Fruit fly (Drosophila melanogaster) whole organism, prepupa: ENCODE data around the gene CG33669.
A peak's percentile ranks its signal among the peaks of the same experiment; 100 is the strongest.

Source experiments
- CG10669 ChIP-seq: fragments of 200-800 bp; sonication (Bioruptor generic); optimal IDR thresholded peaks from 3 replicates; lab custom pipeline; 2018; ENCODE audit warnings: missing biosample characterization, mild to moderate bottlenecking, missing genetic modification characterization, moderate library complexity
- CG11762 ChIP-seq: fragments of 200-800 bp; sonication (Bioruptor generic); optimal IDR thresholded peaks from 3 replicates; lab custom pipeline; 2016; ENCODE audit warnings: missing biosample characterization, missing genetic modification characterization; ENCODE audit not compliant: insufficient read depth
- CG3032 ChIP-seq: fragments of 200-800 bp; optimal IDR thresholded peaks from 2 replicates; lab custom pipeline; 2019; ENCODE audit warnings: missing biosample characterization, mild to moderate bottlenecking, missing genetic modification characterization, moderate library complexity
- CG32006 ChIP-seq: fragments of 200-800 bp; sonication (Bioruptor generic); optimal IDR thresholded peaks from 3 replicates; lab custom pipeline; 2017; ENCODE audit warnings: missing biosample characterization, mild to moderate bottlenecking, missing genetic modification characterization
- CG34406 ChIP-seq: fragments of 200-800 bp; sonication (Bioruptor generic); optimal IDR thresholded peaks from 3 replicates; lab custom pipeline; 2016; ENCODE audit warnings: missing biosample characterization, missing genetic modification characterization
- CG6792 ChIP-seq: fragments of 200-800 bp; sonication (Bioruptor generic); optimal IDR thresholded peaks from 3 replicates; lab custom pipeline; 2016; ENCODE audit warnings: missing biosample characterization, missing genetic modification characterization
- CG6808 ChIP-seq: fragments of 200-800 bp; sonication (Bioruptor generic); optimal IDR thresholded peaks from 3 replicates; lab custom pipeline; 2017; ENCODE audit warnings: missing biosample characterization, missing genetic modification characterization, mild to moderate bottlenecking, moderate library complexity, missing genetic modification reagents
- CG6854 ChIP-seq: fragments of 200-800 bp; sonication (Bioruptor generic); optimal IDR thresholded peaks from 2 replicates; lab custom pipeline; 2017; ENCODE audit warnings: missing biosample characterization, mild to moderate bottlenecking, missing genetic modification characterization
- CG7368 ChIP-seq: fragments of 200-800 bp; sonication (Bioruptor generic); optimal IDR thresholded peaks from 3 replicates; lab custom pipeline; 2016; ENCODE audit warnings: missing biosample characterization, missing genetic modification characterization
- CG8119 ChIP-seq: fragments of 200-800 bp; sonication (Bioruptor generic); IDR thresholded peaks from 3 replicates; pipeline ENCODE4 v1.3.6; 2022; ENCODE audit warnings: missing biosample characterization, missing genetic modification characterization
- CG8319 ChIP-seq: fragments of 200-800 bp; sonication (Bioruptor generic); optimal IDR thresholded peaks from 3 replicates; lab custom pipeline; 2016; ENCODE audit warnings: missing biosample characterization, missing genetic modification characterization
- CG8632 ChIP-seq: fragments of 200-800 bp; sonication (Bioruptor generic); optimal IDR thresholded peaks from 3 replicates; lab custom pipeline; 2016; ENCODE audit warnings: missing biosample characterization, missing genetic modification characterization
- CG9139 ChIP-seq: fragments of 200-800 bp; sonication (Bioruptor generic); optimal IDR thresholded peaks from 3 replicates; lab custom pipeline; 2017; ENCODE audit warnings: missing biosample characterization, mild to moderate bottlenecking, missing genetic modification characterization
- Eip75B ChIP-seq: fragments of 200-800 bp; sonication (Bioruptor generic); optimal IDR thresholded peaks from 3 replicates; lab custom pipeline; 2016; ENCODE audit warnings: missing biosample characterization, missing genetic modification characterization
- Eip78C ChIP-seq: fragments of 200-800 bp; sonication (Bioruptor generic); peaks from one replicate; lab custom pipeline; 2016; ENCODE audit warnings: missing biosample characterization, missing genetic modification characterization
- Ets21C ChIP-seq: fragments of 200-800 bp; sonication (Bioruptor generic); optimal IDR thresholded peaks from 3 replicates; lab custom pipeline; 2016; ENCODE audit warnings: missing biosample characterization, missing genetic modification characterization
- Hr38 ChIP-seq: sonication (Bioruptor generic); optimal IDR thresholded peaks from 2 replicates; lab custom pipeline; 2016; ENCODE audit warnings: missing biosample characterization, missing genetic modification characterization
- Hr4 ChIP-seq: fragments of 200-800 bp; sonication (Bioruptor generic); optimal IDR thresholded peaks from 3 replicates; lab custom pipeline; 2016; ENCODE audit warnings: missing biosample characterization, missing genetic modification characterization
- Lpt ChIP-seq: fragments of 200-800 bp; sonication (Bioruptor generic); optimal IDR thresholded peaks from 3 replicates; lab custom pipeline; 2016; ENCODE audit warnings: missing biosample characterization, missing genetic modification characterization
- OdsH ChIP-seq: fragments of 200-800 bp; sonication (Bioruptor generic); optimal IDR thresholded peaks from 3 replicates; lab custom pipeline; 2016; ENCODE audit warnings: missing biosample characterization, missing genetic modification characterization
- Smox ChIP-seq: fragments of 200-800 bp; sonication (Bioruptor generic); optimal IDR thresholded peaks from 3 replicates; lab custom pipeline; 2016; ENCODE audit warnings: missing biosample characterization, missing genetic modification characterization
- Sox102F ChIP-seq: fragments of 200-800 bp; sonication (Bioruptor generic); optimal IDR thresholded peaks from 2 replicates; lab custom pipeline; 2016; ENCODE audit warnings: missing biosample characterization, mild to moderate bottlenecking, missing genetic modification characterization
- Sox14 ChIP-seq: fragments of 200-800 bp; sonication (Bioruptor generic); optimal IDR thresholded peaks from 3 replicates; lab custom pipeline; 2016; ENCODE audit warnings: missing biosample characterization, missing genetic modification characterization
- achi ChIP-seq: fragments of 200-800 bp; sonication (Bioruptor generic); optimal IDR thresholded peaks from 3 replicates; lab custom pipeline; 2016; ENCODE audit warnings: missing biosample characterization, missing genetic modification characterization
- acj6 ChIP-seq: fragments of 200-800 bp; sonication (Bioruptor generic); optimal IDR thresholded peaks from 3 replicates; lab custom pipeline; 2016; ENCODE audit warnings: missing biosample characterization, missing genetic modification characterization
- cyc ChIP-seq: fragments of 200-800 bp; sonication (Bioruptor generic); optimal IDR thresholded peaks from 3 replicates; lab custom pipeline; 2016; ENCODE audit warnings: missing biosample characterization, missing genetic modification characterization
- dac ChIP-seq: fragments of 200-800 bp; sonication (Bioruptor generic); optimal IDR thresholded peaks from 2 replicates; lab custom pipeline; 2017; ENCODE audit warnings: missing biosample characterization, mild to moderate bottlenecking, missing genetic modification characterization
- eg ChIP-seq: fragments of 200-800 bp; sonication (Bioruptor generic); IDR thresholded peaks from 3 replicates; pipeline ENCODE4 v1.3.6; 2022; ENCODE audit warnings: missing biosample characterization, missing genetic modification characterization
- fd59A ChIP-seq: fragments of 200-800 bp; sonication (Bioruptor generic); optimal IDR thresholded peaks from 2 replicates; lab custom pipeline; 2017; ENCODE audit warnings: missing biosample characterization, mild to moderate bottlenecking, missing genetic modification characterization, missing genetic modification reagents
- fd85E ChIP-seq: fragments of 200-800 bp; sonication (Bioruptor generic); optimal IDR thresholded peaks from 3 replicates; lab custom pipeline; 2016; ENCODE audit warnings: missing biosample characterization, missing genetic modification characterization
- fkh ChIP-seq: fragments of 200-800 bp; sonication (Bioruptor generic); optimal IDR thresholded peaks from 3 replicates; lab custom pipeline; 2017; ENCODE audit warnings: missing biosample characterization, mild to moderate bottlenecking, missing genetic modification characterization, moderate library complexity
- lz ChIP-seq: fragments of 200-800 bp; sonication (Bioruptor generic); optimal IDR thresholded peaks from 3 replicates; lab custom pipeline; 2016; ENCODE audit warnings: missing biosample characterization, missing genetic modification characterization
- net ChIP-seq: fragments of 200-800 bp; sonication (Bioruptor generic); optimal IDR thresholded peaks from 3 replicates; lab custom pipeline; 2016; ENCODE audit warnings: missing biosample characterization, missing genetic modification characterization
- spab ChIP-seq: fragments of 200-800 bp; sonication (Bioruptor generic); optimal IDR thresholded peaks from 2 replicates; lab custom pipeline; 2017; ENCODE audit warnings: missing biosample characterization, mild to moderate bottlenecking, missing genetic modification characterization, missing genetic modification reagents
- ss ChIP-seq, 2 experiments: fragments of 200-800 bp; sonication (Bioruptor generic); optimal IDR thresholded peaks; 2 replicates in 1 of 2; 3 replicates in 1 of 2; lab custom pipeline; 2017 to 2018; ENCODE audit warnings: mild to moderate bottlenecking in 2 of 2, missing biosample characterization in 2 of 2, missing genetic modification characterization in 2 of 2, moderate library complexity in 1 of 2
- svp ChIP-seq: fragments of 200-800 bp; sonication (Bioruptor generic); peaks from one replicate; lab custom pipeline; 2016; ENCODE audit warnings: missing biosample characterization, missing genetic modification characterization
- vri ChIP-seq: fragments of 200-800 bp; sonication (Bioruptor generic); optimal IDR thresholded peaks from 3 replicates; lab custom pipeline; 2016; ENCODE audit warnings: missing biosample characterization, mild to moderate bottlenecking, missing genetic modification characterization

The CG33669 gene

DNA sequence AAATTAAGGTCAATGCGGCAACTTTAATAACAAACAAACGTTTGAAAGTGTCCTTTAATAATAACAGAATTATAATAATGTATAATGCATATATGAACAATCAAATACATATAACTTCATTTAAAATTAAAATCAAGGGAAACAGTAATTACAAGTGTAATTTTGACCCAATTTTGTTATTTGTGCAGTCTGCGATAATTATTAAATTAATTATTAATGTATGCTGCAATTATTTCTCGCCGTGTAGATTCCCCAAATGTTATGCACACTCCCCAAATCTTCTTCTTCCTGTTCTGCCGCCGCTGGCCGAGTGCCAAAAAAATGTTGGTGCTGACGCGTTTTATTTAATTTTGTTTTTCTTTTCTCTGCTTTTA lies 46.3 kb downstream of the CG33669 start (continued):
- TF ChIP-seq Hr4 (GFP tag; lab: Kevin White, UChicago) (peak; percentile 54), fkh (peak; percentile 36), vri (GFP tag; lab: Kevin White, UChicago) (no peak), lz (GFP tag; lab: Kevin White, UChicago) (peak; percentile 64), Lpt (peak; percentile 39), svp (GFP tag; lab: Kevin White, UChicago) (peak; percentile 86), CG6792 (GFP tag; lab: Kevin White, UChicago) (peak; percentile 53), spab (GFP tag; lab: Kevin White, UChicago) (peak; percentile 14), CG6808 (GFP tag; lab: Kevin White, UChicago) (peak; percentile 44), Eip78C (GFP tag; lab: Kevin White, UChicago) (peak; percentile 86), Hr38 (no peak), OdsH (GFP tag; lab: Kevin White, UChicago) (peak; percentile 73), acj6 (GFP tag; lab: Kevin White, UChicago) (peak; percentile 63), Sox14 (peak; percentile 26), CG3032 (peak; percentile 64), CG11762 (peak; percentile 66), fd85E (GFP tag; lab: Kevin White, UChicago) (no peak), CG7368 (GFP tag; lab: Kevin White, UChicago) (peak; percentile 54), Ets21C (GFP tag; lab: Kevin White, UChicago) (no peak), eg (GFP tag; lab: Robert Waterston, UW) (peak; percentile 53; the same call in 2 of the 3 replicates), Eip75B (GFP tag; lab: Kevin White, UChicago) (peak; percentile 59), cyc (GFP tag; lab: Kevin White, UChicago) (peak; percentile 63), ss (GFP tag; optimal IDR thresholded peaks at IDR 0.05; lab: Kevin White, UChicago) (peak in 1 of 2 experiments; percentile 40), achi (GFP tag; lab: Kevin White, UChicago) (peak; percentile 71), CG8632 (peak; percentile 72), CG9139 (GFP tag; lab: Kevin White, UChicago) (peak; percentile 4), CG6854 (GFP tag; lab: Kevin White, UChicago) (no peak), CG34406 (GFP tag; lab: Kevin White, UChicago) (peak; percentile 66), CG8119 (peak; percentile 82), fd59A (GFP tag; lab: Kevin White, UChicago) (peak; percentile 24), CG32006 (GFP tag; lab: Kevin White, UChicago) (peak; percentile 72), dac (peak; percentile 17), CG10669 (GFP tag; lab: Kevin White, UChicago) (peak; percentile 52)

DNA sequence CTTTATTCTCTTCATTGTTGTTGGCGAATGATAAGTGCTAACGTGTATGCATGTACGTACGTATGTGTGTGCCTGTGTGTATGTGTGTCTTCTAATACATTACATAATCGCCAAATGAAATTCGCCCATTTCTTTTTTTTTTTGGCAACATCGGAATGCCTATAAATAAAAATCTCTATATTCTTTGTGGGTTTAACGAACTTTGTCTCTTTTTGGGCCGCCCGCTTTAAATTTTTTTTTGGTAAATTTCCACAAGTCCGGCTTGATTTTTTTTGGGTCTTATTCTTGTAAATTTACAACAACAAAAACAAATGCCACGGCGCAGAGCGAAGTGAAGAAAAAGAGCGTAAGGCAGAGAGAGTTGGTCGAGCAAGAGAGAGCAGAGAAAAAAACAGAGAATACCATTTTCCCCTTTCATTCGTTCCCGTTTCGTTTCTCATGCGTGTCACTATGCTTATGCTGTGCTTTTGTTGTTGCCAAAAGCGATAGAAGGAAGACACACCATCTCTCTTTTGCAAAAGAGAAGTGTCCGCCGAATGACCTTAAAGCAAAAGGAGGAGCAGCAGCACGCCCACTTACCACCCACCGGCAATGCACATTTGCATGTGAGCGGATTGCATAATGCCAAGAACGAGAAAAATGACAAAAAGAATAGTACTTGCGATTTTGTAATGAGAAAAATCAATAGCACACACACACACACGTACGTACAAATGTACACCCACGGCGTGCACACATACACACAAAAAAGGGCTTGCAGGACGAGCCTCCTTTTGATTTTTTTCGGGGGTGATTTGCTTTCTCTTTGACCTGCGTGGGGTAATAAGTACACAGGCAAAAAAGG lies 46.9 kb downstream of the CG33669 start:
- TF ChIP-seq Hr4 (GFP tag; lab: Kevin White, UChicago): no peak
- TF ChIP-seq vri (GFP tag; lab: Kevin White, UChicago): no peak
- TF ChIP-seq CG8319: no peak
- TF ChIP-seq Ets21C (GFP tag; lab: Kevin White, UChicago): no peak
- TF ChIP-seq Sox102F (GFP tag; lab: Kevin White, UChicago): no peak
- no peak for TF ChIP-seq cyc (GFP tag; lab: Kevin White, UChicago)
- TF ChIP-seq Smox (GFP tag; lab: Kevin White, UChicago): no peak
- no peak for TF ChIP-seq net (GFP tag; lab: Kevin White, UChicago)
- no peak for TF ChIP-seq CG7368 (GFP tag; lab: Kevin White, UChicago)
- TF ChIP-seq Lpt: no peak
